Worm (Caenorhabditis elegans) whole organism, young adult: ENCODE measurements around the gene dot-1.5.

Experiments used
- B0261.1 ChIP-seq: sonication (generic microtip); optimal IDR thresholded peaks from 2 replicates; lab custom pipeline; 2016; ENCODE audit warnings: mild to moderate bottlenecking, missing genetic modification characterization, moderate library complexity, missing compliant biosample characterization
- C17E4.6 ChIP-seq: fragments of 200-800 bp; sonication (Bioruptor generic); IDR thresholded peaks from 2 replicates; pipeline ENCODE4 v1.3.6; 2022; ENCODE audit warnings: missing genetic modification reagents, missing genetic modification characterization, missing compliant biosample characterization
- F33H1.4 ChIP-seq: fragments of 200-800 bp; sonication (Bioruptor generic); IDR thresholded peaks from 2 replicates; pipeline ENCODE4 v1.3.6; 2022; ENCODE audit warnings: missing genetic modification reagents, missing genetic modification characterization, missing compliant biosample characterization
- F57A8.1 ChIP-seq: fragments of 200-800 bp; sonication (Bioruptor generic); optimal IDR thresholded peaks from 2 replicates; lab custom pipeline; 2018; ENCODE audit warnings: mild to moderate bottlenecking, missing genetic modification characterization, moderate library complexity, missing compliant biosample characterization
- T26A5.8 ChIP-seq: sonication (generic microtip); optimal IDR thresholded peaks from 2 replicates; lab custom pipeline; 2016; ENCODE audit warnings: missing genetic modification characterization, missing compliant biosample characterization
- Y53F4B.3 ChIP-seq: fragments of 200-800 bp; sonication (Bioruptor generic); IDR thresholded peaks from 2 replicates; pipeline ENCODE4 v1.3.6; 2022; ENCODE audit warnings: missing genetic modification reagents, missing genetic modification characterization, missing compliant biosample characterization
- Y56A3A.18 ChIP-seq: fragments of 200-800 bp; sonication (Bioruptor generic); IDR thresholded peaks from 2 replicates; pipeline ENCODE4 v1.3.6; 2022; ENCODE audit warnings: missing genetic modification reagents, missing genetic modification characterization, missing compliant biosample characterization
- ama-1 ChIP-seq, 3 experiments: fragments of 150-350 bp in 1 of 3; sonication (generic microtip) in 2 of 3; optimal IDR thresholded peaks; 2 replicates each; lab custom pipeline; 2014 to 2018; ENCODE audit warnings: missing biosample characterization in 2 of 3, missing genetic modification characterization in 2 of 3, missing genetic modification reagents in 2 of 3
- athp-1 ChIP-seq: sonication (generic microtip); optimal IDR thresholded peaks from 2 replicates; lab custom pipeline; 2017; ENCODE audit warnings: mild to moderate bottlenecking, missing genetic modification characterization, missing compliant biosample characterization
- bed-1 ChIP-seq: fragments of 200-800 bp; sonication (Bioruptor generic); IDR thresholded peaks from 2 replicates; pipeline ENCODE4 v1.3.6; 2022; ENCODE audit warnings: missing genetic modification reagents, missing genetic modification characterization, missing compliant biosample characterization
- cebp-2 ChIP-seq: fragments of 200-800 bp; sonication (Bioruptor generic); IDR thresholded peaks from 2 replicates; pipeline ENCODE4 v1.3.6; 2022; ENCODE audit warnings: missing genetic modification characterization, missing compliant biosample characterization
- ceh-100 ChIP-seq: fragments of 200-800 bp; sonication (Bioruptor generic); IDR thresholded peaks from 2 replicates; pipeline ENCODE4 v1.3.6; 2022; ENCODE audit warnings: missing genetic modification reagents, missing genetic modification characterization, missing compliant biosample characterization
- ceh-27 ChIP-seq: fragments of 200-800 bp; sonication (Bioruptor generic); optimal IDR thresholded peaks from 2 replicates; lab custom pipeline; 2018; ENCODE audit warnings: mild to moderate bottlenecking, missing genetic modification characterization, moderate library complexity, missing compliant biosample characterization
- chd-7 ChIP-seq: sonication (generic microtip); optimal IDR thresholded peaks from 2 replicates; lab custom pipeline; 2016; ENCODE audit warnings: mild to moderate bottlenecking, missing genetic modification characterization, moderate library complexity, missing compliant biosample characterization
- dpl-1 ChIP-seq: fragments of 150-350 bp; optimal IDR thresholded peaks from 2 replicates; lab custom pipeline; 2014; ENCODE audit warnings: missing biosample characterization, missing genetic modification reagents, missing genetic modification characterization
- egl-18 ChIP-seq: fragments of 200-800 bp; sonication (Bioruptor generic); IDR thresholded peaks from 2 replicates; pipeline ENCODE4 v1.3.6; 2022; ENCODE audit warnings: missing genetic modification reagents, missing genetic modification characterization, missing compliant biosample characterization
- ets-4 ChIP-seq: fragments of 200-800 bp; sonication (Bioruptor generic); optimal IDR thresholded peaks from 2 replicates; lab custom pipeline; 2018; ENCODE audit warnings: mild to moderate bottlenecking, missing genetic modification characterization, missing compliant biosample characterization
- hlh-26 ChIP-seq: fragments of 200-800 bp; sonication (Bioruptor generic); conservative IDR thresholded peaks from 2 replicates; pipeline ENCODE4 v1.3.6; 2022; ENCODE audit warnings: missing genetic modification reagents, missing genetic modification characterization, missing compliant biosample characterization
- lag-1 ChIP-seq: fragments of 200-800 bp; sonication (Bioruptor generic); IDR thresholded peaks from 2 replicates; pipeline ENCODE4 v1.3.6; 2022; ENCODE audit warnings: missing genetic modification reagents, missing genetic modification characterization, missing compliant biosample characterization
- lin-35 ChIP-seq, 3 experiments: fragments of 150-350 bp in 2 of 3; sonication (generic microtip) in 1 of 3; optimal IDR thresholded peaks; 2 replicates each; lab custom pipeline; 2014 to 2018; ENCODE audit warnings: missing biosample characterization in 3 of 3, missing genetic modification characterization in 3 of 3, missing genetic modification reagents in 3 of 3
- lsl-1 ChIP-seq: fragments of 200-800 bp; sonication (Bioruptor generic); optimal IDR thresholded peaks from 2 replicates; lab custom pipeline; 2018; ENCODE audit warnings: mild to moderate bottlenecking, missing genetic modification characterization, moderate library complexity, missing compliant biosample characterization
- madf-10 ChIP-seq: sonication (generic microtip); optimal IDR thresholded peaks from 2 replicates; lab custom pipeline; 2016; ENCODE audit warnings: mild to moderate bottlenecking, missing genetic modification characterization, missing compliant biosample characterization
- madf-3 ChIP-seq: fragments of 200-800 bp; sonication (Bioruptor generic); IDR thresholded peaks from 2 replicates; pipeline ENCODE4 v1.3.6; 2022; ENCODE audit warnings: missing genetic modification reagents, missing genetic modification characterization, missing compliant biosample characterization
- mcd-1 ChIP-seq: fragments of 200-800 bp; sonication (Bioruptor generic); IDR thresholded peaks from 2 replicates; pipeline ENCODE4 v1.3.6; 2022; ENCODE audit warnings: missing genetic modification reagents, missing genetic modification characterization, missing compliant biosample characterization
- nfya-1 ChIP-seq: sonication (generic microtip); optimal IDR thresholded peaks from 2 replicates; lab custom pipeline; 2017; ENCODE audit warnings: antibody characterized with exemption, missing compliant biosample characterization, missing genetic modification characterization, borderline replicate concordance; ENCODE audit not compliant: insufficient read depth
- rpc-1 ChIP-seq, 2 experiments: fragments of 150-350 bp in 1 of 2; sonication (generic microtip) in 1 of 2; optimal IDR thresholded peaks; 2 replicates each; lab custom pipeline; 2014 to 2018; ENCODE audit warnings: missing biosample characterization in 1 of 2, missing genetic modification characterization in 1 of 2, missing genetic modification reagents in 1 of 2, missing genotype in 1 of 2
- snpc-1.1 ChIP-seq: sonication (generic microtip); optimal IDR thresholded peaks from 2 replicates; lab custom pipeline; 2017; ENCODE audit warnings: missing genetic modification characterization, mild to moderate bottlenecking, missing compliant biosample characterization, antibody characterized with exemption, moderate library complexity, missing genotype, missing genetic modification reagents; ENCODE audit not compliant: insufficient read depth
- snpc-4 ChIP-seq, 5 experiments: fragments of 150-350 bp in 1 of 5; sonication (generic microtip) in 4 of 5; optimal IDR thresholded peaks; 2 replicates each; lab custom pipeline; 2014 to 2018; ENCODE audit warnings: missing genetic modification characterization in 5 of 5, missing biosample characterization in 3 of 5, antibody characterized with exemption in 2 of 5, mild to moderate bottlenecking in 2 of 5, missing compliant biosample characterization in 2 of 5, missing genotype in 2 of 5, moderate library complexity in 2 of 5, missing genetic modification reagents in 1 of 5
- somi-1 ChIP-seq: fragments of 200-800 bp; sonication (Bioruptor generic); optimal IDR thresholded peaks from 2 replicates; lab custom pipeline; 2018; ENCODE audit warnings: mild to moderate bottlenecking, missing genetic modification characterization, missing compliant biosample characterization
- tbp1 ChIP-seq: fragments of 200-800 bp; sonication (Bioruptor generic); optimal IDR thresholded peaks from 2 replicates; lab custom pipeline; 2018; ENCODE audit warnings: mild to moderate bottlenecking, missing genetic modification characterization, missing compliant biosample characterization
- tlf-1 ChIP-seq: fragments of 200-800 bp; sonication (Bioruptor generic); optimal IDR thresholded peaks from 2 replicates; lab custom pipeline; 2018; ENCODE audit warnings: mild to moderate bottlenecking, missing genetic modification characterization, missing compliant biosample characterization
- unc-130 ChIP-seq: sonication (generic microtip); optimal IDR thresholded peaks from 2 replicates; lab custom pipeline; 2016; ENCODE audit warnings: missing genetic modification reagents, missing genetic modification characterization, missing compliant biosample characterization
- xnd-1 ChIP-seq: sonication (generic microtip); optimal IDR thresholded peaks from 2 replicates; lab custom pipeline; 2016; ENCODE audit warnings: missing genotype, missing genetic modification reagents, missing genetic modification characterization, missing compliant biosample characterization
- zim-3 ChIP-seq: sonication (generic microtip); optimal IDR thresholded peaks from 2 replicates; lab custom pipeline; 2017; ENCODE audit warnings: mild to moderate bottlenecking, missing genetic modification characterization, moderate library complexity, missing compliant biosample characterization
- ztf-18 ChIP-seq: sonication (generic microtip); optimal IDR thresholded peaks from 2 replicates; lab custom pipeline; 2016; ENCODE audit warnings: missing genotype, mild to moderate bottlenecking, missing genetic modification characterization, missing compliant biosample characterization
- ztf-3 ChIP-seq: fragments of 200-800 bp; sonication (Bioruptor generic); optimal IDR thresholded peaks from 2 replicates; lab custom pipeline; 2018; ENCODE audit warnings: mild to moderate bottlenecking, missing genetic modification characterization, missing compliant biosample characterization

The dot-1.5 gene

DNA sequence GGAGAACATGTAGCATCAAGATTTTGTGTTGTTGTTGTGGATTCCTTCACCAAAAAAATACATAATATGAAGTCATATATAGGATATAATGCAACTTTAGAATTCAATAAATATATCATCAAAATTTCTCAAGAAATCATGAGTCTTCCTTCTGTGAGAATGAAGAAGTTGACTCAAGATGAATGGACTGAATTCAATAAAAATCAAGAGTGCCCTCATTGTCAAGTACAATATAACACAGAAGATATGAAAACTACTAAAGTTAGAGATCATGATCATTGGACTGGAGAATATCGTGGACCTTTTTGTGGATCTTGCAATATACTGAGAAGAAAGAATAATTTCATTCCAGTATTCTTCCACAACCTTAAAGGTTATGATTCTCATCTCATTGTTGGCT, 18.2 kb downstream of the dot-1.5 start:
- TF ChIP-seq xnd-1, result no peak
- no peak for TF ChIP-seq lin-35 (GFP tag; optimal IDR thresholded peaks at IDR 0.05; lab: Kevin White, UChicago)
- TF ChIP-seq cebp-2 (GFP tag; lab: Robert Waterston, UW), result no peak
- no peak for TF ChIP-seq F33H1.4
- TF ChIP-seq nfya-1 (tag; lab: Kevin White, UChicago), result no peak
- TF ChIP-seq ztf-18 (tag; lab: Kevin White, UChicago), result no peak
- no peak for TF ChIP-seq dpl-1 (GFP tag; lab: Kevin White, UChicago)
- TF ChIP-seq snpc-4 (GFP tag; optimal IDR thresholded peaks at IDR 0.05; lab: Kevin White, UChicago), result no peak
- TF ChIP-seq snpc-4 (tag; optimal IDR thresholded peaks at IDR 0.05; lab: Kevin White, UChicago), result no peak
- TF ChIP-seq zim-3 (tag; lab: Kevin White, UChicago), result no peak
- TF ChIP-seq madf-10 (tag; lab: Kevin White, UChicago), result no peak
- no peak for TF ChIP-seq lag-1
- no peak for TF ChIP-seq hlh-26 (GFP tag; lab: Robert Waterston, UW)
- TF ChIP-seq, all 124 proteins: peak for 0

DNA sequence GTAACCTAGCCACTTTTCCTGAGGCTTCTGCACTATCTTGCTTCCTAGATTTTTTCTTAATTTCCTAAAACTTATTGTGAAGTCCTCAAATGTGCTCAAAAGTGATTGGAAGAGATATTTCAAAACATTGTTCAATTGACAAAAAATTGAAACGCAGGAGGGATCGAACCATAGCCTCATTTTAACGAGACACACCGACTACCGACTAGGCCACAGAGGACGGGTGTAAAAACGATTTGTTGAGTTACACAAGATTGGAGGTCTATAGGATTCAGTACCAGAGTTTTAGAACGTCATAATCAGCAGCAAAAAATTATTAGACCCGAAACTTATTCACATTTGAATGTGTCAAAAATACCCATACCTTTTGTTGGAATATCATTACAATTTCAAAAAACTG, 22.0 kb downstream of the dot-1.5 start:
- TF ChIP-seq zim-3 (tag; lab: Kevin White, UChicago), result no peak
- TF ChIP-seq madf-3, result 0 out of 2 replicates have a peak, but pooled peaks have one; percentile 61
- TF ChIP-seq mcd-1 (GFP tag; lab: Robert Waterston, UW), result no peak
- no peak for TF ChIP-seq ceh-100
- TF ChIP-seq rpc-1 (optimal IDR thresholded peaks at IDR 0.05; lab: Kevin White, UChicago), result peak; percentile 61
- TF ChIP-seq rpc-1 (tag; optimal IDR thresholded peaks at IDR 0.05; lab: Kevin White, UChicago), result peak; percentile 82
- TF ChIP-seq tbp1 (GFP tag; lab: Kevin White, UChicago), result peak; percentile 86
- TF ChIP-seq B0261.1, result peak; percentile 68
- no peak for TF ChIP-seq unc-130 (GFP tag; lab: Kevin White, UChicago)
- TF ChIP-seq, all 124 proteins: peak for 4

DNA sequence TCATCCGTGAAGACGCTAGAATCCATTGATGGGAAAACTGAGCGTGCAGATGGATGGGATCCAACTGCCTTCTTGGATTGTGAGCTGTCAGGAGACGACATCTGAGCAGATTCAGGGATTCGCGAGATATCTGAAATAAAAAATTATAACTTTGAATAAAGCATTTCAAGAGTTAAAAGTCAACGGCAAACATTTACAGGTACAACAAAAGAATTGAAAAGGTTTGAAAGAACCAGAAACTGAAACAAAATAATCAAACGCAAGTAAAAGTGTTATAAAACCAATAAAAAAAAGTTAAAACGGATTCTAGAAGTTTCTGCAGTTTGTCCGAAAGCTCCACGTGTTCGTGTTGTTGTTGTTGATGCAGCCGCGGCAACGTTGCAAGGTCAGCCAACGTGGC, 22.6 kb downstream of the dot-1.5 start, which contains the start of gene Y59E1A.4:
Gene Y59E1A.4 (minus strand): TSS at position 101 of the 400 bp plus-strand sequence.
- TF ChIP-seq lsl-1 (GFP tag; lab: Kevin White, UChicago) (no peak), somi-1 (GFP tag; lab: Kevin White, UChicago) (no peak), T26A5.8 (tag; lab: Kevin White, UChicago) (no peak), ama-1 (optimal IDR thresholded peaks at IDR 0.05; lab: Kevin White, UChicago) (no peak), ama-1 (GFP tag; optimal IDR thresholded peaks at IDR 0.05; lab: Kevin White, UChicago) (no peak), Y56A3A.18 (no peak), F57A8.1 (GFP tag; lab: Kevin White, UChicago) (no peak), egl-18 (no peak), ceh-27 (GFP tag; lab: Kevin White, UChicago) (no peak)

DNA sequence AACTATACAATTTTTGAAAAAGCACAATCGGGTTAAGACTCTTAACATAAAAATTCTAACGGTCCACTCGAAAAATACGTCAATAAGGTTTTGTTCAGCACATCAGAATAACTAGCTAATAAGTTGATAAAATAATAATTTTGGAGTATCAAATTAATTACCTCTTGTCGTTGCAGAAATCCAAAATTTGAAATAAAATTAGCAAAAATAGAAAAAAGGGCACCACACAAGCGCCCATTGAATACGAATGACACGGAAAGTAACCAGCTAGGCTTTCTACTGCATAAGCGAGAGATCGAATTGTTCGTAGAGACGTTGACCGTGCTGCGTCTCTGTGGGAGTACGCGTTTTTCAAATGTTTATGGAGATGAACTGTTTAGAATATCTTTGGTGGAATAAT, 41.8 kb downstream of the dot-1.5 start:
- TF ChIP-seq Y53F4B.3 (GFP tag; lab: Robert Waterston, UW) (no peak), egl-18 (no peak), ets-4 (GFP tag; lab: Kevin White, UChicago) (no peak), chd-7 (tag; lab: Kevin White, UChicago) (no peak), rpc-1 (optimal IDR thresholded peaks at IDR 0.05; lab: Kevin White, UChicago) (no peak), rpc-1 (tag; optimal IDR thresholded peaks at IDR 0.05; lab: Kevin White, UChicago) (no peak), athp-1 (no peak), lin-35 (GFP tag; optimal IDR thresholded peaks at IDR 0.05; lab: Kevin White, UChicago) (no peak), C17E4.6 (no peak), T26A5.8 (tag; lab: Kevin White, UChicago) (no peak), nfya-1 (tag; lab: Kevin White, UChicago) (no peak), bed-1 (GFP tag; lab: Robert Waterston, UW) (no peak), ztf-3 (no peak), snpc-1.1 (tag; lab: Kevin White, UChicago) (no peak), tlf-1 (GFP tag; lab: Kevin White, UChicago) (no peak)
